Fruit fly (Drosophila melanogaster) whole organism, embryonic: ENCODE measurements around the gene Eip75B.

ENCODE experiments used
- Aef1 ChIP-seq: fragments of 200-800 bp; sonication (Bioruptor generic); IDR thresholded peaks from 3 replicates; pipeline ENCODE4 v1.3.6; 2022; ENCODE audit warnings: missing biosample characterization, missing genetic modification characterization
- CG10209 ChIP-seq: fragments of 200-800 bp; sonication (Bioruptor generic); optimal IDR thresholded peaks from 3 replicates; lab custom pipeline; 2017; ENCODE audit warnings: missing biosample characterization, mild to moderate bottlenecking, missing genetic modification characterization, missing genetic modification reagents
- CG10543 ChIP-seq: fragments of 200-800 bp; sonication (Bioruptor generic); optimal IDR thresholded peaks from 3 replicates; lab custom pipeline; 2017; ENCODE audit warnings: missing biosample characterization, mild to moderate bottlenecking, missing genetic modification characterization, moderate library complexity
- CG11504 ChIP-seq: fragments of 200-800 bp; sonication (Bioruptor generic); optimal IDR thresholded peaks from 3 replicates; lab custom pipeline; 2019; ENCODE audit warnings: missing biosample characterization, mild to moderate bottlenecking, missing genetic modification characterization, moderate library complexity
- CG14050 ChIP-seq: fragments of 200-800 bp; sonication (Bioruptor generic); IDR thresholded peaks from 3 replicates; pipeline ENCODE4 v1.3.6; 2022; ENCODE audit warnings: missing biosample characterization, missing genetic modification characterization
- CG14667 ChIP-seq: fragments of 200-800 bp; sonication (Bioruptor generic); IDR thresholded peaks from 2 replicates; pipeline ENCODE4 v1.3.6; 2022; ENCODE audit warnings: missing biosample characterization, missing genetic modification characterization
- CG14965 ChIP-seq: fragments of 200-800 bp; sonication (Bioruptor generic); optimal IDR thresholded peaks from 2 replicates; lab custom pipeline; 2016; ENCODE audit warnings: missing biosample characterization, missing genetic modification characterization, borderline replicate concordance
- CG15269 ChIP-seq: fragments of 200-800 bp; sonication (Bioruptor generic); optimal IDR thresholded peaks from 2 replicates; lab custom pipeline; 2018; ENCODE audit warnings: missing biosample characterization, mild to moderate bottlenecking, missing genetic modification characterization, moderate library complexity
- CG15514 ChIP-seq: fragments of 200-800 bp; sonication (Bioruptor generic); optimal IDR thresholded peaks from 3 replicates; lab custom pipeline; 2017; ENCODE audit warnings: missing biosample characterization, missing genetic modification characterization, mild to moderate bottlenecking, moderate library complexity, missing genetic modification reagents
- CG17568 ChIP-seq: fragments of 200-800 bp; sonication (Bioruptor generic); optimal IDR thresholded peaks from 2 replicates; lab custom pipeline; 2018; ENCODE audit warnings: missing biosample characterization, mild to moderate bottlenecking, missing genetic modification characterization, moderate library complexity
- CG1792 ChIP-seq: fragments of 200-800 bp; sonication (Bioruptor generic); optimal IDR thresholded peaks from 2 replicates; lab custom pipeline; 2016; ENCODE audit warnings: missing biosample characterization, missing genetic modification characterization
- CG18599 ChIP-seq: fragments of 200-800 bp; sonication (Bioruptor generic); optimal IDR thresholded peaks from 3 replicates; lab custom pipeline; 2017; ENCODE audit warnings: missing biosample characterization, missing genetic modification characterization, mild to moderate bottlenecking, moderate library complexity, missing genetic modification reagents
- CG18619 ChIP-seq: fragments of 200-800 bp; sonication (Bioruptor generic); optimal IDR thresholded peaks from 3 replicates; lab custom pipeline; 2017; ENCODE audit warnings: missing biosample characterization, mild to moderate bottlenecking, missing genetic modification characterization
- CG2199 ChIP-seq: fragments of 200-800 bp; sonication (Bioruptor generic); IDR thresholded peaks from 3 replicates; pipeline ENCODE4 v1.3.6; 2022; ENCODE audit warnings: missing biosample characterization, missing genetic modification characterization
- CG2678 ChIP-seq: fragments of 200-800 bp; sonication (Bioruptor generic); optimal IDR thresholded peaks from 3 replicates; lab custom pipeline; 2019; ENCODE audit warnings: missing biosample characterization, mild to moderate bottlenecking, missing genetic modification characterization, moderate library complexity
- CG31224 ChIP-seq: fragments of 200-800 bp; sonication (Bioruptor generic); IDR thresholded peaks from 2 replicates; pipeline ENCODE4 v1.3.6; 2022; ENCODE audit warnings: missing biosample characterization, missing genetic modification characterization
- CG31441 ChIP-seq: fragments of 200-800 bp; sonication (Bioruptor generic); IDR thresholded peaks from 2 replicates; pipeline ENCODE4 v1.3.6; 2022; ENCODE audit warnings: missing biosample characterization, missing genetic modification characterization
- CG6791 ChIP-seq: fragments of 200-800 bp; sonication (Bioruptor generic); IDR thresholded peaks from 3 replicates; pipeline ENCODE4 v1.3.6; 2022; ENCODE audit warnings: missing biosample characterization, missing genetic modification characterization; ENCODE audit not compliant: partially characterized antibody
- CG7556 ChIP-seq: fragments of 200-800 bp; sonication (Bioruptor generic); optimal IDR thresholded peaks from 2 replicates; lab custom pipeline; 2017; ENCODE audit warnings: missing biosample characterization, mild to moderate bottlenecking, missing genetic modification characterization
- Chrac-16 ChIP-seq: fragments of 200-800 bp; sonication (Bioruptor generic); optimal IDR thresholded peaks from 3 replicates; lab custom pipeline; 2016; ENCODE audit warnings: missing biosample characterization, missing genetic modification characterization
- D19B ChIP-seq: fragments of 200-800 bp; sonication (Bioruptor generic); optimal IDR thresholded peaks from 2 replicates; lab custom pipeline; 2017; ENCODE audit warnings: missing biosample characterization, mild to moderate bottlenecking, missing genetic modification characterization
- Ets65A ChIP-seq: fragments of 200-800 bp; sonication (Bioruptor generic); peaks from one replicate; lab custom pipeline; 2016; ENCODE audit warnings: missing biosample characterization, missing genetic modification characterization
- Fer3 ChIP-seq: fragments of 200-800 bp; sonication (Bioruptor generic); optimal IDR thresholded peaks from 2 replicates; lab custom pipeline; 2018; ENCODE audit warnings: missing biosample characterization, mild to moderate bottlenecking, missing genetic modification characterization, moderate library complexity
- Hr51 ChIP-seq, 2 experiments: fragments of 200-800 bp; sonication (Bioruptor generic); optimal IDR thresholded peaks; 2 replicates in 1 of 2; 3 replicates in 1 of 2; lab custom pipeline; 2016 to 2018; ENCODE audit warnings: missing biosample characterization in 2 of 2, missing genetic modification characterization in 2 of 2, mild to moderate bottlenecking in 1 of 2, moderate library complexity in 1 of 2
- Max ChIP-seq: fragments of 200-800 bp; sonication (Bioruptor generic); optimal IDR thresholded peaks from 2 replicates; lab custom pipeline; 2016; ENCODE audit warnings: missing biosample characterization, mild to moderate bottlenecking, missing genetic modification characterization
- Med ChIP-seq: fragments of 200-800 bp; sonication (Bioruptor generic); peaks from one replicate; lab custom pipeline; 2016; ENCODE audit warnings: missing biosample characterization, missing genetic modification characterization, mild to moderate bottlenecking, inconsistent platforms, moderate library complexity
- Poxn ChIP-seq: fragments of 200-800 bp; sonication (Bioruptor generic); IDR thresholded peaks from 2 replicates; pipeline ENCODE4 v1.3.6; 2022; ENCODE audit warnings: missing biosample characterization, missing genetic modification characterization
- TFAM ChIP-seq: fragments of 200-800 bp; sonication (Bioruptor generic); optimal IDR thresholded peaks from 2 replicates; lab custom pipeline; 2017; ENCODE audit warnings: missing biosample characterization, missing genetic modification characterization, inconsistent platforms
- Taf1 ChIP-seq: fragments of 200-800 bp; sonication (Bioruptor generic); IDR thresholded peaks from 2 replicates; pipeline ENCODE4 v1.3.6; 2022; ENCODE audit warnings: missing biosample characterization, missing genetic modification characterization
- ase ChIP-seq: fragments of 200-800 bp; sonication (Bioruptor generic); IDR thresholded peaks from 3 replicates; pipeline ENCODE4 v1.3.6; 2022; ENCODE audit warnings: missing biosample characterization, missing genetic modification characterization
- az2 ChIP-seq: fragments of 200-800 bp; sonication (Bioruptor generic); optimal IDR thresholded peaks from 3 replicates; lab custom pipeline; 2016; ENCODE audit warnings: missing biosample characterization, missing genetic modification characterization
- bbx ChIP-seq: fragments of 200-800 bp; sonication (Bioruptor generic); IDR thresholded peaks from 2 replicates; pipeline ENCODE4 v1.3.6; 2022; ENCODE audit warnings: missing biosample characterization, missing genetic modification characterization; ENCODE audit not compliant: partially characterized antibody
- caup ChIP-seq: fragments of 200-800 bp; sonication (Bioruptor generic); optimal IDR thresholded peaks from 3 replicates; lab custom pipeline; 2017; ENCODE audit warnings: missing biosample characterization, mild to moderate bottlenecking, missing genetic modification characterization, moderate library complexity; ENCODE audit not compliant: severe bottlenecking
- dmrt99B ChIP-seq: fragments of 200-800 bp; sonication (Bioruptor generic); optimal IDR thresholded peaks from 2 replicates; lab custom pipeline; 2018; ENCODE audit warnings: missing biosample characterization, mild to moderate bottlenecking, missing genetic modification characterization, moderate library complexity
- dpn ChIP-seq, 2 experiments: fragments of 200-800 bp; sonication (Bioruptor generic); optimal IDR thresholded peaks; 3 replicates each; lab custom pipeline; 2016; ENCODE audit warnings: missing biosample characterization in 2 of 2, missing genetic modification characterization in 2 of 2
- gem ChIP-seq: fragments of 200-800 bp; sonication (Bioruptor generic); optimal IDR thresholded peaks from 2 replicates; lab custom pipeline; 2019; ENCODE audit warnings: missing biosample characterization, mild to moderate bottlenecking, missing genetic modification characterization, moderate library complexity
- grau ChIP-seq: fragments of 200-800 bp; optimal IDR thresholded peaks from 3 replicates; lab custom pipeline; 2019; ENCODE audit warnings: missing biosample characterization, mild to moderate bottlenecking, missing genetic modification characterization, moderate library complexity
- hbn ChIP-seq: fragments of 200-800 bp; sonication (Bioruptor generic); IDR thresholded peaks from 2 replicates; pipeline ENCODE4 v1.3.6; 2022; ENCODE audit warnings: missing biosample characterization, missing genetic modification characterization; ENCODE audit not compliant: partially characterized antibody
- onecut ChIP-seq: fragments of 200-800 bp; sonication (Bioruptor generic); IDR thresholded peaks from 2 replicates; pipeline ENCODE4 v1.3.6; 2022; ENCODE audit warnings: missing biosample characterization, missing genetic modification characterization
- pan ChIP-seq, 4 experiments: fragments of >200 bp in 3 of 4; fragments of 200-800 bp in 1 of 4; sonication (Bioruptor generic) in 1 of 4; optimal IDR thresholded peaks in 3 of 4; IDR thresholded peaks in 1 of 4; 2 replicates each; pipeline versions ENCODE4 v1.3.6 to Lab custom; 2017 to 2022; ENCODE audit warnings: missing biosample characterization in 2 of 4, missing genetic modification characterization in 2 of 4, mixed read lengths in 1 of 4
- row ChIP-seq: fragments of 200-800 bp; sonication (Bioruptor generic); IDR thresholded peaks from 3 replicates; pipeline ENCODE4 v1.3.6; 2022; ENCODE audit warnings: missing biosample characterization, missing genetic modification characterization
- scrt ChIP-seq: fragments of 200-800 bp; sonication (Bioruptor generic); optimal IDR thresholded peaks from 2 replicates; lab custom pipeline; 2018; ENCODE audit warnings: missing biosample characterization, mild to moderate bottlenecking, missing genetic modification characterization, moderate library complexity
- sisA ChIP-seq: fragments of 200-800 bp; sonication (Bioruptor generic); IDR thresholded peaks from 2 replicates; pipeline ENCODE4 v1.3.6; 2022; ENCODE audit warnings: missing biosample characterization, missing genetic modification characterization
- stc ChIP-seq: fragments of 200-800 bp; sonication (Bioruptor generic); IDR thresholded peaks from 2 replicates; pipeline ENCODE4 v1.3.6; 2022; ENCODE audit warnings: missing biosample characterization, missing genetic modification characterization
- stwl ChIP-seq: fragments of 200-800 bp; sonication (Bioruptor generic); optimal IDR thresholded peaks from 3 replicates; lab custom pipeline; 2018; ENCODE audit warnings: missing biosample characterization, mild to moderate bottlenecking, missing genetic modification characterization, moderate library complexity
- tgo ChIP-seq: fragments of 200-800 bp; sonication (Bioruptor generic); IDR thresholded peaks from 3 replicates; pipeline ENCODE4 v1.3.6; 2022; ENCODE audit warnings: missing biosample characterization, missing genetic modification characterization
- vvl ChIP-seq: fragments of 200-800 bp; sonication (Bioruptor generic); IDR thresholded peaks from 2 replicates; pipeline ENCODE4 v1.3.6; 2022; ENCODE audit warnings: missing biosample characterization, missing genetic modification characterization

The Eip75B gene

dm6 chr3L:18093875-18094274, 29.4 kb upstream of the Eip75B start:
- peak; percentile 7 for TF ChIP-seq stwl (tag; lab: Kevin White, UChicago)
- TF ChIP-seq CG18599 (GFP tag; lab: Kevin White, UChicago) = no peak
- no peak for TF ChIP-seq Fer3 (tag; lab: Kevin White, UChicago)
- peak; percentile 76 for TF ChIP-seq D19B (GFP tag; lab: Kevin White, UChicago)
- no peak for TF ChIP-seq CG18619 (GFP tag; lab: Kevin White, UChicago)
- no peak for TF ChIP-seq CG7556
- no peak for TF ChIP-seq CG14965 (GFP tag; lab: Kevin White, UChicago)
- TF ChIP-seq CG14667 (GFP tag; lab: Robert Waterston, UW) = no peak
- TF ChIP-seq Max (GFP tag; lab: Kevin White, UChicago) = no peak
- no peak for TF ChIP-seq tgo (GFP tag; lab: Robert Waterston, UW)
- TF ChIP-seq CG10209 (GFP tag; lab: Kevin White, UChicago) = peak; percentile 9
- peak; percentile 46 for TF ChIP-seq scrt
- TF ChIP-seq sisA (GFP tag; lab: Robert Waterston, UW) = no peak
- TF ChIP-seq CG6791 (GFP tag; lab: Robert Waterston, UW) = no peak
- TF ChIP-seq dpn (GFP tag; optimal IDR thresholded peaks at IDR 0.05; lab: Kevin White, UChicago) = no peak
- TF ChIP-seq Taf1 (GFP tag; lab: Robert Waterston, UW) = no peak
- TF ChIP-seq CG14050 (GFP tag; lab: Robert Waterston, UW) = no peak
- TF ChIP-seq CG11504 (tag; lab: Kevin White, UChicago) = peak; percentile 15
- no peak for TF ChIP-seq Chrac-16
- peak; percentile 18 for TF ChIP-seq dmrt99B (tag; lab: Kevin White, UChicago)
- no peak for TF ChIP-seq CG15514
- TF ChIP-seq CG10543 (GFP tag; lab: Kevin White, UChicago) = no peak
- no peak for TF ChIP-seq stc (GFP tag; lab: Robert Waterston, UW)
- peak; percentile 1 for TF ChIP-seq grau (tag; lab: Kevin White, UChicago)
- TF ChIP-seq row (GFP tag; lab: Robert Waterston, UW) = peak; percentile 55; the same call in 2 of the 3 replicates
- TF ChIP-seq CG1792 = no peak
- no peak for TF ChIP-seq Poxn
- no peak for TF ChIP-seq TFAM (GFP tag; lab: Kevin White, UChicago)
- TF ChIP-seq CG31441 = no peak
- no peak for TF ChIP-seq CG2199 (GFP tag; lab: Robert Waterston, UW)
- TF ChIP-seq ase (GFP tag; lab: Robert Waterston, UW) = no peak
- TF ChIP-seq onecut (GFP tag; lab: Robert Waterston, UW) = peak; percentile 81
- TF ChIP-seq Med = peak; percentile 49
- TF ChIP-seq CG2678 (tag; lab: Kevin White, UChicago) = peak; percentile 18
- peak in 1 of 2 experiments; percentile 2 for TF ChIP-seq Hr51 (GFP tag; optimal IDR thresholded peaks at IDR 0.05; lab: Kevin White, UChicago)
- TF ChIP-seq az2 (GFP tag; lab: Kevin White, UChicago) = no peak
- TF ChIP-seq gem = peak; percentile 12
- no peak for TF ChIP-seq caup (GFP tag; lab: Kevin White, UChicago)
- no peak for TF ChIP-seq bbx (GFP tag; lab: Robert Waterston, UW)
- TF ChIP-seq CG15269 (tag; lab: Kevin White, UChicago) = peak; percentile 2
- TF ChIP-seq hbn = no peak
- no peak for TF ChIP-seq CG31224 (GFP tag; lab: Robert Waterston, UW)
- no peak for TF ChIP-seq CG17568
- TF ChIP-seq pan (optimal IDR thresholded peaks at IDR 0.05; lab: Kevin White, UChicago) = no peak
- TF ChIP-seq pan (GFP tag; optimal IDR thresholded peaks at IDR 0.05 in 1 of 2, IDR thresholded peaks at IDR 0.05 in 1 of 2) = peak in 1 of 2 experiments; percentile 12
- no peak for TF ChIP-seq Aef1 (GFP tag; lab: Robert Waterston, UW)
- no peak for TF ChIP-seq vvl (GFP tag; lab: Robert Waterston, UW)
- peak; percentile 49 for TF ChIP-seq Ets65A (GFP tag; lab: Kevin White, UChicago)
